Fruit fly (Drosophila melanogaster): Measurements from ENCODE around the gene CG17404.
A peak's percentile ranks its signal among the peaks of the same experiment; 100 is the strongest.

dm6 chr3R:12222093-12222492, 2.7 kb downstream of the CG17404 start, which contains the start of gene Rsbp15:
- no peak for TF ChIP-seq Vsx1 (GFP tag; optimal IDR thresholded peaks at IDR 0.05)
- TF ChIP-seq CHES-1-like (GFP tag; optimal IDR thresholded peaks at IDR 0.05) = no peak
- no peak for TF ChIP-seq Hr78 (GFP tag; optimal IDR thresholded peaks at IDR 0.05)
- peak; percentile 36; the same call in 1 of the 2 replicates for TF ChIP-seq inv (GFP tag; IDR thresholded peaks at IDR 0.05; ENCODE audit: partially characterized antibody)
- no peak for TF ChIP-seq CG31388 (GFP tag; optimal IDR thresholded peaks at IDR 0.05)
- no peak for TF ChIP-seq NC2α (GFP tag; optimal IDR thresholded peaks at IDR 0.05)
- TF ChIP-seq tna (GFP tag; IDR thresholded peaks at IDR 0.05; ENCODE audit: partially characterized antibody) = no peak
- no peak for TF ChIP-seq chn (GFP tag; optimal IDR thresholded peaks at IDR 0.05)
- TF ChIP-seq nerfin-2 (GFP tag; IDR thresholded peaks at IDR 0.05; ENCODE audit: partially characterized antibody) = no peak
- no peak for TF ChIP-seq dimm (GFP tag; IDR thresholded peaks at IDR 0.05)
- no peak for TF ChIP-seq CG17186 (GFP tag; optimal IDR thresholded peaks at IDR 0.05)
